Worm (Caenorhabditis elegans): ENCODE measurements around the gene hecd-1.

Gene hecd-1

DNA sequence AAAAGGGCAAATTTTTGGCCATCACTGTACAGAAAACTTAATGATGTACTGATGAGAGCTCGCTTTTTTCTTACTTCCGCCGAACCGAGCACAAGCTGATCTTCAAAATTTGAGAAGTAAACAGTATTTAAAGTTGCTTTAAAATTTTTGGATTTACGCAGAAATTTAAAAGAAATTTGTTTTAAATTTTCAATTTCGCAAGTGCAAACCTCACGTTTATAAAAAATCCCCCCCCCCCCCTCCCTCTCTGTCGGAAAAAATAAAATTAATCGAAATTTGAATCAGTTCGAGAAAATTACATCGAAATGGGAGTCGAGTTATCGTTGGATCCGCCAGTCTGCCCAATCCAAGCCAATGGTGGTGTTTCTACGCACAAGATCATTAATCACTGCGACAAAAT, 8.8 kb upstream of the hecd-1 start, which contains the start of gene C34D4.3:
Gene C34D4.3 (plus strand): TSS at position 301 of the 400 bp plus-strand sequence.
- peak; percentile 10 for TF ChIP-seq aha-1 (tag)
- TF ChIP-seq set-16 (GFP tag; IDR thresholded peaks at IDR 0.05) = no peak

DNA sequence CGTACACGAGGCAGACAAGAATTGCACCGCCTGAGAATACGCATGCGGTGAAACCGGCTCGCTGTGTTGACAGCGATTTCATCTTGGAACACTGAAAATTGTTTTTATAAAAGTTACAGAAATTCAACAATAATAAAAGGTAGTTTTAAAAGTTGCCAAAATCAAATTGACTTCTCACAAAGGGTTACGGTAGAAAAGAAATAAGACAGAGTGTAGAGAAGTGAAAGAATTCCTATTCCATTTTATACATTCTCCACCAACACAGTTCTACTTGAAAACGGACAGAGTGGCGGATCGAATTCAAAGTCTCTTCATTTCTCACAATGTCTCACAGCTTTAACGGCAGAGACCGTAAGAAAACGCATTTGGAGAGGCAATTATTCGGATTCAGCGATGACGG, 7.9 kb upstream of the hecd-1 start, which contains the start of gene col-113:
Gene col-113 (minus strand): TSS at position 101 of the 400 bp plus-strand sequence.
- TF ChIP-seq daf-12 (tag; optimal IDR thresholded peaks at IDR 0.05) (no peak), lir-3 (tag; optimal IDR thresholded peaks at IDR 0.05) (no peak), ceh-44 (GFP tag; IDR thresholded peaks at IDR 0.05) (no peak), ceh-28 (tag; optimal IDR thresholded peaks at IDR 0.05) (no peak), attf-4 (tag; optimal IDR thresholded peaks at IDR 0.05) (no peak)

DNA sequence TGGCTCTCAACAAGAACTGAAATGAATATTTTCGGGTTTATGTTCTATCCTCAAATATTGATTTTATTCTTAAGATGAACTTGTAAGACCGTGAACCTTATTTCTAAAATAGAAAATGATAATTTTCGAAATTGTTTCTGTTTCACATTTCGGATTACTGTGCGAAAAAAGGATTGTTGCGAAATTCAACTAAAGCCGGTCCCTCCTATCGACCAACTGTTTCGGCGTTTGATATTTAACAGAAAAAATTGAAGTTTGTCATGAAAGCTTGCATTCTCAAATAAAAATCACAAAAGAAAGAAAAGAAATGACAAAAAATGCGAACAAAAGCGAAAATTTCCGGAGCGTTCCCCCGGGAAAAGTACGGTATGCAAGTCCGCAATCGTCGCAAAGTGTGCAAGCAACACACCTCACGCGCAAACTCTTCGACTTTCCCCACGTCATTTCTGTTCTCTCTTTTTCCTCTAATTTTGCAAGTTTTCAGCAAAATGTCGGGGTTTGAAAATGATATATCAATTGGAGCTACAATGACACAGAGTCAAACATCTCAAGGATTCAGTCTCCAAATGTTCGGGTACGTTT, 4.6 kb upstream of the hecd-1 start, which contains the start of gene C34D4.4:
Gene C34D4.4 (plus strand): TSS at position 342 of the 582 bp plus-strand sequence.
- TF ChIP-seq ceh-62 (tag; optimal IDR thresholded peaks at IDR 0.05) = no peak
- no peak for TF ChIP-seq zip-11 (GFP tag; IDR thresholded peaks at IDR 0.05)
- TF ChIP-seq daf-16 (GFP tag; optimal IDR thresholded peaks at IDR 0.05) = no peak
- peak; percentile 10 for TF ChIP-seq daf-16 (tag; optimal IDR thresholded peaks at IDR 0.05)
- TF ChIP-seq spr-1 (tag; optimal IDR thresholded peaks at IDR 0.05) = no peak
- no peak for TF ChIP-seq daf-8 (GFP tag; IDR thresholded peaks at IDR 0.05)
- TF ChIP-seq pha-4 (GFP tag; IDR thresholded peaks at IDR 0.05) = no peak
- peak; percentile 13 for TF ChIP-seq pha-4 (tag; optimal IDR thresholded peaks at IDR 0.05)
- TF ChIP-seq T26A8.4 (GFP tag; IDR thresholded peaks at IDR 0.05) = no peak
- TF ChIP-seq aha-1 (tag) = peak; percentile 56
- no peak for TF ChIP-seq cey-2 (tag; optimal IDR thresholded peaks at IDR 0.05; ENCODE audit: borderline replicate concordance, insufficient read depth)
- TF ChIP-seq F49E8.2 (tag; optimal IDR thresholded peaks at IDR 0.05; ENCODE audit: borderline replicate concordance) = no peak
- TF ChIP-seq snpc-1.2 (GFP tag; IDR thresholded peaks at IDR 0.05) = no peak
- TF ChIP-seq ceh-32 (tag; optimal IDR thresholded peaks at IDR 0.05; ENCODE audit: poor library complexity) = no peak
- no peak for TF ChIP-seq ZK546.5 (tag; optimal IDR thresholded peaks at IDR 0.05)
- no peak for TF ChIP-seq hif-1 (tag; optimal IDR thresholded peaks at IDR 0.05)
- TF ChIP-seq duxl-1 (tag; optimal IDR thresholded peaks at IDR 0.05; ENCODE audit: poor library complexity) = no peak
- no peak for TF ChIP-seq ctbp-1 (GFP tag; IDR thresholded peaks at IDR 0.05)
- TF ChIP-seq lin-38 (GFP tag; IDR thresholded peaks at IDR 0.05) = no peak
- TF ChIP-seq F26F4.8 (GFP tag; conservative IDR thresholded peaks at IDR 0.05) = no peak
- no peak for TF ChIP-seq saeg-2 (GFP tag; IDR thresholded peaks at IDR 0.05)
- TF ChIP-seq hmg-1.1 (GFP tag; IDR thresholded peaks at IDR 0.05) = no peak
- TF ChIP-seq mep-1 (tag; optimal IDR thresholded peaks at IDR 0.05) = peak; percentile 41
- TF ChIP-seq ceh-28 (tag; optimal IDR thresholded peaks at IDR 0.05) = no peak
- TF ChIP-seq ZK337.2 (GFP tag; IDR thresholded peaks at IDR 0.05) = no peak
- no peak for TF ChIP-seq Y105C5A.15 (GFP tag; IDR thresholded peaks at IDR 0.05)
- no peak for TF ChIP-seq zag-1 (tag; optimal IDR thresholded peaks at IDR 0.05)
- no peak for TF ChIP-seq ztf-7 (tag; optimal IDR thresholded peaks at IDR 0.05)
- TF ChIP-seq nhr-102 (tag; optimal IDR thresholded peaks at IDR 0.05) = no peak
- no peak for TF ChIP-seq lin-1 (GFP tag; IDR thresholded peaks at IDR 0.05)
- TF ChIP-seq egl-43 (GFP tag; IDR thresholded peaks at IDR 0.05) = no peak
- TF ChIP-seq lin-13 (GFP tag; optimal IDR thresholded peaks at IDR 0.05) = peak; percentile 27
- no peak for TF ChIP-seq attf-4 (tag; optimal IDR thresholded peaks at IDR 0.05)
- TF ChIP-seq spr-3 (GFP tag; optimal IDR thresholded peaks at IDR 0.05) = no peak
- TF ChIP-seq mdl-1 (tag; optimal IDR thresholded peaks at IDR 0.05) = no peak
- no peak for TF ChIP-seq nhr-25 (tag; optimal IDR thresholded peaks at IDR 0.05; ENCODE audit: borderline replicate concordance, insufficient read depth)
- TF ChIP-seq daf-19 (GFP tag; conservative IDR thresholded peaks at IDR 0.05) = no peak
- TF ChIP-seq tra-1 (GFP tag; IDR thresholded peaks at IDR 0.05) = no peak
- no peak for TF ChIP-seq madf-9 (GFP tag; conservative IDR thresholded peaks at IDR 0.05)
- no peak for TF ChIP-seq zfp-2 (tag; optimal IDR thresholded peaks at IDR 0.05)
- no peak for TF ChIP-seq nhr-6 (tag; optimal IDR thresholded peaks at IDR 0.05)
- TF ChIP-seq madf-5 (GFP tag; IDR thresholded peaks at IDR 0.05) = no peak
- TF ChIP-seq gei-8 (GFP tag; optimal IDR thresholded peaks at IDR 0.05) = no peak
